Worm (Caenorhabditis elegans): ENCODE measurements around the gene C54E4.4.
A peak's percentile ranks its signal among the peaks of the same experiment; 100 is the strongest.

ce11 chrIV:2177545-2177944 lies 9.1 kb upstream of the C54E4.4 start, which contains the start of gene hrpu-2:
- TF ChIP-seq Y22D7AL.16 (tag; optimal IDR thresholded peaks at IDR 0.05) (no peak), pat-9 (tag; optimal IDR thresholded peaks at IDR 0.05) (no peak), unc-42 (tag; optimal IDR thresholded peaks at IDR 0.05) (peak; percentile 58), mec-3 (tag; optimal IDR thresholded peaks at IDR 0.05; ENCODE audit: borderline replicate concordance) (no peak), sox-4 (tag; optimal IDR thresholded peaks at IDR 0.05) (no peak), ets-4 (tag; optimal IDR thresholded peaks at IDR 0.05) (no peak), gmeb-2 (tag; optimal IDR thresholded peaks at IDR 0.05) (no peak), hlh-6 (tag; optimal IDR thresholded peaks at IDR 0.05) (no peak), hlh-13 (GFP tag; optimal IDR thresholded peaks at IDR 0.05) (no peak), dve-1 (tag; optimal IDR thresholded peaks at IDR 0.05) (no peak)

All from whole organism, late embryonic.